Worm (Caenorhabditis elegans): ENCODE data around the gene col-115.

Gene col-115

ce11 chrIV:7982024-7982576 is 6.4 kb upstream of the col-115 start, which contains the start of gene arf-5 (continued):
- peak; percentile 40 for TF ChIP-seq dve-1 (tag; optimal IDR thresholded peaks at IDR 0.05; ENCODE audit: insufficient read depth)
- peak; percentile 31 for TF ChIP-seq hlh-11 (tag; optimal IDR thresholded peaks at IDR 0.05)
- no peak for TF ChIP-seq unc-62 (GFP tag; optimal IDR thresholded peaks at IDR 0.05 in 1 of 2)
- no peak for TF ChIP-seq unc-62 (tag; optimal IDR thresholded peaks at IDR 0.05)
- TF ChIP-seq pqm-1 (tag; optimal IDR thresholded peaks at IDR 0.05): no peak
- TF ChIP-seq nhr-111 (GFP tag; optimal IDR thresholded peaks at IDR 0.05): no peak
- TF ChIP-seq mdl-1 (tag; optimal IDR thresholded peaks at IDR 0.05): peak in 1 of 2 experiments; percentile 82
- TF ChIP-seq ceh-44 (GFP tag; IDR thresholded peaks at IDR 0.05): no peak
- no peak for TF ChIP-seq daf-19 (GFP tag; conservative IDR thresholded peaks at IDR 0.05)
- no peak for TF ChIP-seq unc-39 (tag; optimal IDR thresholded peaks at IDR 0.05)

DNA sequence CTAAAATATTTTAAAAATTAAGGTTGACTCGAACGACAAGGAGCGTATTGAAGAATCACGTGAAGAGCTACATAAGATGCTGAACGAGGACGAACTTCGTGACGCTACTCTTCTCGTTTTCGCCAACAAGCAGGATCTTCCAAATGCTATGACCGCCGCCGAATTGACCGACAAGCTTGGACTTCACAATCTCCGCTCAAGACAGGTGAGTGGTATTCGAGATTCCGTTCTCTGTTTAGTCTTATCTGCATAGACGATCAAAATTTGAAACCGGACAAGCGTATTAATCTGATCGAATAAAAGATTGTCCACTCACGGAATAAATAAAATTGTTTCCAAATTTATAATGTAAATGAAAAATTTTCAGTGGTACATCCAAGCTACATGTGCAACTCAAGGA is 5.5 kb upstream of the col-115 start:
- TF ChIP-seq lsy-2 (tag; optimal IDR thresholded peaks at IDR 0.05): no peak
- TF ChIP-seq F26F4.8 (GFP tag; conservative IDR thresholded peaks at IDR 0.05): no peak
- no peak for TF ChIP-seq lir-3 (tag; optimal IDR thresholded peaks at IDR 0.05)
- no peak for TF ChIP-seq ceh-62 (tag; optimal IDR thresholded peaks at IDR 0.05)
- no peak for TF ChIP-seq hlh-30 (tag; optimal IDR thresholded peaks at IDR 0.05; ENCODE audit: insufficient read depth)
- TF ChIP-seq aly-2 (tag; optimal IDR thresholded peaks at IDR 0.05): no peak
- no peak for TF ChIP-seq skn-1 (tag; optimal IDR thresholded peaks at IDR 0.05)
- no peak for TF ChIP-seq lim-7 (GFP tag; IDR thresholded peaks at IDR 0.05)
- TF ChIP-seq nhr-28 (tag; optimal IDR thresholded peaks at IDR 0.05): no peak
- TF ChIP-seq mep-1 (tag; optimal IDR thresholded peaks at IDR 0.05): no peak
- no peak for TF ChIP-seq dve-1 (tag; optimal IDR thresholded peaks at IDR 0.05; ENCODE audit: insufficient read depth)
- TF ChIP-seq nhr-48 (tag; optimal IDR thresholded peaks at IDR 0.05): no peak
- no peak for TF ChIP-seq nhr-42 (GFP tag; IDR thresholded peaks at IDR 0.05)
- TF ChIP-seq mdt-29 (GFP tag; IDR thresholded peaks at IDR 0.05): no peak
- TF ChIP-seq fkh-10 (GFP tag; optimal IDR thresholded peaks at IDR 0.05): no peak
- no peak for TF ChIP-seq mxl-3 (GFP tag; optimal IDR thresholded peaks at IDR 0.05)
- no peak for TF ChIP-seq dmd-9 (GFP tag; IDR thresholded peaks at IDR 0.05)
- TF ChIP-seq egl-27 (tag; optimal IDR thresholded peaks at IDR 0.05): no peak
- no peak for TF ChIP-seq jun-1 (tag; optimal IDR thresholded peaks at IDR 0.05)
- TF ChIP-seq ces-1 (GFP tag; optimal IDR thresholded peaks at IDR 0.05): no peak

- 0 out of 2 replicates have a peak, but pooled peaks have one; percentile 29 for TF ChIP-seq F26F4.8 (GFP tag; conservative IDR thresholded peaks at IDR 0.05)
- TF ChIP-seq Y75B8A.6 (GFP tag; IDR thresholded peaks at IDR 0.05): peak; percentile 40; the same call in 1 of the 2 replicates
- no peak for TF ChIP-seq ZK337.2 (GFP tag; IDR thresholded peaks at IDR 0.05)
- no peak for TF ChIP-seq dmd-6 (GFP tag; IDR thresholded peaks at IDR 0.05)
- no peak for TF ChIP-seq nhr-6 (tag; optimal IDR thresholded peaks at IDR 0.05)
- TF ChIP-seq lir-3 (tag; optimal IDR thresholded peaks at IDR 0.05): no peak
- peak; percentile 21 for TF ChIP-seq nhr-111 (GFP tag; optimal IDR thresholded peaks at IDR 0.05)
- TF ChIP-seq nhr-102 (tag; optimal IDR thresholded peaks at IDR 0.05): peak; percentile 35
- no peak for TF ChIP-seq Y5F2A.4 (GFP tag; optimal IDR thresholded peaks at IDR 0.05)
- no peak for TF ChIP-seq rbr-2 (tag; optimal IDR thresholded peaks at IDR 0.05)
- no peak for TF ChIP-seq lsy-2 (tag; optimal IDR thresholded peaks at IDR 0.05)
- TF ChIP-seq hlh-11 (tag; optimal IDR thresholded peaks at IDR 0.05): no peak
- TF ChIP-seq nhr-28 (tag; optimal IDR thresholded peaks at IDR 0.05): no peak
- no peak for TF ChIP-seq Y105C5A.15 (GFP tag; IDR thresholded peaks at IDR 0.05)
- no peak for TF ChIP-seq jun-1 (tag; optimal IDR thresholded peaks at IDR 0.05)
- TF ChIP-seq php-3 (GFP tag; IDR thresholded peaks at IDR 0.05): no peak
- peak; percentile 25 for TF ChIP-seq unc-130 (GFP tag; optimal IDR thresholded peaks at IDR 0.05)
- peak; percentile 59 for TF ChIP-seq nhr-42 (GFP tag; IDR thresholded peaks at IDR 0.05)
- TF ChIP-seq daf-8 (GFP tag; IDR thresholded peaks at IDR 0.05): no peak
- no peak for TF ChIP-seq F10B5.3 (tag; optimal IDR thresholded peaks at IDR 0.05)
- TF ChIP-seq sdz-12 (GFP tag; optimal IDR thresholded peaks at IDR 0.05): no peak
- TF ChIP-seq saeg-2 (GFP tag; IDR thresholded peaks at IDR 0.05): no peak
- TF ChIP-seq ceh-62 (tag; optimal IDR thresholded peaks at IDR 0.05): no peak
- TF ChIP-seq T20F7.1 (GFP tag; optimal IDR thresholded peaks at IDR 0.05): no peak
- no peak for TF ChIP-seq ztf-7 (tag; optimal IDR thresholded peaks at IDR 0.05)
- TF ChIP-seq egl-27 (tag; optimal IDR thresholded peaks at IDR 0.05): no peak
- TF ChIP-seq zag-1 (tag; optimal IDR thresholded peaks at IDR 0.05): no peak
- no peak for TF ChIP-seq gei-8 (GFP tag; optimal IDR thresholded peaks at IDR 0.05)
Observed at ce11 chrIV:7983728-7984346, 4.6 kb upstream of the col-115 start.

All from whole organism, L4 larva.